Worm (Caenorhabditis elegans) whole organism, L2 larva: Measurements from ENCODE around the gene rad-50.

Source experiments
- ama-1 ChIP-seq: fragments of 150-350 bp; optimal IDR thresholded peaks from 2 replicates; lab custom pipeline; 2018; ENCODE audit warnings: inconsistent platforms
- nhr-77 ChIP-seq: fragments of 150-350 bp; optimal IDR thresholded peaks from 2 replicates; lab custom pipeline; 2014; ENCODE audit warnings: missing biosample characterization, missing genetic modification characterization

DNA sequence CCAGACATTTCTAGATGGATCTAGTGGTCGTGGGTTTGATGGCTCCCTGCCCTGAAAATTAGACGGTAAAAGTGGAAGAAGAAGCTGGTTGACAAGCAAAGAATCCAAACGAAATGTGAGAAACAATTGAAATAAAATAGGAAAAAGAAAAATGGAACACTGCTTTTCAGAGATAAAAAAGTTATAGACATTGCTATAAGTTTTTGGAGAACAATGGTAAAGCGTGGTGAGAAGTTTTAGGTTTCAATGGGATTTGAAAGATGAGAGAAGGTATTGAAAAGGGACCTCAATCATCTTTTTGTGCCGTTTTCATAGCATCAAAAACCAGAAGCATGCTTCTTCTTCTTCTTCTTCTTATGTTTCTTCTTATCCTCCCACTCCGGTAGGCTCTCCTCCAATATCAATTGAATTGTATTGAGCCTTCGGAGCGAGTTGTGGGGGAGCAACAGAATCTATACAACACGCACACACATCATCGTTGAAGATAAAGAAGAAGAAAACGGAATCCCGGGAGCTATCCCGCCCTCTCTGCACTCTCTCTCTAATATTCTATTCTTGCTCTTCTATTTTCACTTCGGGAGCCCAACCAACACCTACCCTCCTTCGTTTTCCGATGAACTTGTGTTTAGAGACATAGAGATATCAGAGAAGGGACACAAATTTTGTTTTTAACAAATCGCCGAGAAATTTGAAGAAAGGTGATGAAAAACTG lies 11.0 kb upstream of the rad-50 start, which contains the start of gene myo-3:
- TF ChIP-seq nhr-77 (tag; lab: Kevin White, UChicago), result no peak
- no peak for TF ChIP-seq ama-1 (lab: Kevin White, UChicago)
